Fruit fly (Drosophila melanogaster) whole organism, prepupa: ENCODE data around the gene CycY.

Experiments used
- Blimp-1 ChIP-seq: fragments of 200-800 bp; sonication (Bioruptor generic); optimal IDR thresholded peaks from 3 replicates; lab custom pipeline; 2017; ENCODE audit warnings: missing biosample characterization, missing genetic modification characterization, mild to moderate bottlenecking, moderate library complexity, missing genetic modification reagents
- CG11762 ChIP-seq: fragments of 200-800 bp; sonication (Bioruptor generic); optimal IDR thresholded peaks from 3 replicates; lab custom pipeline; 2016; ENCODE audit warnings: missing biosample characterization, missing genetic modification characterization; ENCODE audit not compliant: insufficient read depth
- CG15336 ChIP-seq: fragments of 200-800 bp; sonication (Bioruptor generic); IDR thresholded peaks from 2 replicates; pipeline ENCODE4 v1.3.6; 2022; ENCODE audit warnings: missing biosample characterization, missing genetic modification characterization
- CG1621 ChIP-seq: fragments of 200-800 bp; sonication (Bioruptor generic); optimal IDR thresholded peaks from 3 replicates; lab custom pipeline; 2018; ENCODE audit warnings: missing biosample characterization, mild to moderate bottlenecking, missing genetic modification characterization
- CG16779 ChIP-seq: fragments of 200-800 bp; sonication (Bioruptor generic); optimal IDR thresholded peaks from 3 replicates; lab custom pipeline; 2017; ENCODE audit warnings: missing biosample characterization, mild to moderate bottlenecking, missing genetic modification characterization
- CG31627 ChIP-seq: fragments of 200-800 bp; sonication (Bioruptor generic); optimal IDR thresholded peaks from 3 replicates; lab custom pipeline; 2016; ENCODE audit warnings: missing biosample characterization, missing genetic modification characterization
- CG32006 ChIP-seq: fragments of 200-800 bp; sonication (Bioruptor generic); optimal IDR thresholded peaks from 3 replicates; lab custom pipeline; 2017; ENCODE audit warnings: missing biosample characterization, mild to moderate bottlenecking, missing genetic modification characterization
- CG3919 ChIP-seq: fragments of 200-800 bp; sonication (Bioruptor generic); optimal IDR thresholded peaks from 3 replicates; lab custom pipeline; 2016; ENCODE audit warnings: missing biosample characterization, missing genetic modification characterization
- CG4318 ChIP-seq: fragments of 200-800 bp; sonication (Bioruptor generic); optimal IDR thresholded peaks from 3 replicates; lab custom pipeline; 2017; ENCODE audit warnings: missing biosample characterization, mild to moderate bottlenecking, missing genetic modification characterization
- CG6163 ChIP-seq: fragments of 200-800 bp; sonication (Bioruptor generic); IDR thresholded peaks from 3 replicates; pipeline ENCODE4 v1.3.6; 2022; ENCODE audit warnings: missing biosample characterization, missing genetic modification characterization
- CG6276 ChIP-seq: fragments of 200-800 bp; sonication (Bioruptor generic); optimal IDR thresholded peaks from 2 replicates; lab custom pipeline; 2017; ENCODE audit warnings: missing biosample characterization, mild to moderate bottlenecking, missing genetic modification characterization
- CG7368 ChIP-seq: fragments of 200-800 bp; sonication (Bioruptor generic); optimal IDR thresholded peaks from 3 replicates; lab custom pipeline; 2016; ENCODE audit warnings: missing biosample characterization, missing genetic modification characterization
- CG9139 ChIP-seq: fragments of 200-800 bp; sonication (Bioruptor generic); optimal IDR thresholded peaks from 3 replicates; lab custom pipeline; 2017; ENCODE audit warnings: missing biosample characterization, mild to moderate bottlenecking, missing genetic modification characterization
- Eip75B ChIP-seq: fragments of 200-800 bp; sonication (Bioruptor generic); optimal IDR thresholded peaks from 3 replicates; lab custom pipeline; 2016; ENCODE audit warnings: missing biosample characterization, missing genetic modification characterization
- Eip78C ChIP-seq: fragments of 200-800 bp; sonication (Bioruptor generic); peaks from one replicate; lab custom pipeline; 2016; ENCODE audit warnings: missing biosample characterization, missing genetic modification characterization
- Ets96B ChIP-seq: fragments of 200-800 bp; optimal IDR thresholded peaks from 2 replicates; lab custom pipeline; 2019; ENCODE audit warnings: missing biosample characterization, mild to moderate bottlenecking, missing genetic modification characterization, moderate library complexity
- Hr38 ChIP-seq: sonication (Bioruptor generic); optimal IDR thresholded peaks from 2 replicates; lab custom pipeline; 2016; ENCODE audit warnings: missing biosample characterization, missing genetic modification characterization
- Hr4 ChIP-seq: fragments of 200-800 bp; sonication (Bioruptor generic); optimal IDR thresholded peaks from 3 replicates; lab custom pipeline; 2016; ENCODE audit warnings: missing biosample characterization, missing genetic modification characterization
- Lpt ChIP-seq: fragments of 200-800 bp; sonication (Bioruptor generic); optimal IDR thresholded peaks from 3 replicates; lab custom pipeline; 2016; ENCODE audit warnings: missing biosample characterization, missing genetic modification characterization
- OdsH ChIP-seq: fragments of 200-800 bp; sonication (Bioruptor generic); optimal IDR thresholded peaks from 3 replicates; lab custom pipeline; 2016; ENCODE audit warnings: missing biosample characterization, missing genetic modification characterization
- Sox102F ChIP-seq: fragments of 200-800 bp; sonication (Bioruptor generic); optimal IDR thresholded peaks from 2 replicates; lab custom pipeline; 2016; ENCODE audit warnings: missing biosample characterization, mild to moderate bottlenecking, missing genetic modification characterization
- Sox14 ChIP-seq: fragments of 200-800 bp; sonication (Bioruptor generic); optimal IDR thresholded peaks from 3 replicates; lab custom pipeline; 2016; ENCODE audit warnings: missing biosample characterization, missing genetic modification characterization
- Sox15 ChIP-seq: fragments of 200-800 bp; sonication (Bioruptor generic); optimal IDR thresholded peaks from 3 replicates; lab custom pipeline; 2016; ENCODE audit warnings: missing biosample characterization, missing genetic modification characterization
- achi ChIP-seq: fragments of 200-800 bp; sonication (Bioruptor generic); optimal IDR thresholded peaks from 3 replicates; lab custom pipeline; 2016; ENCODE audit warnings: missing biosample characterization, missing genetic modification characterization
- acj6 ChIP-seq: fragments of 200-800 bp; sonication (Bioruptor generic); optimal IDR thresholded peaks from 3 replicates; lab custom pipeline; 2016; ENCODE audit warnings: missing biosample characterization, missing genetic modification characterization
- cyc ChIP-seq: fragments of 200-800 bp; sonication (Bioruptor generic); optimal IDR thresholded peaks from 3 replicates; lab custom pipeline; 2016; ENCODE audit warnings: missing biosample characterization, missing genetic modification characterization
- dac ChIP-seq: fragments of 200-800 bp; sonication (Bioruptor generic); optimal IDR thresholded peaks from 2 replicates; lab custom pipeline; 2017; ENCODE audit warnings: missing biosample characterization, mild to moderate bottlenecking, missing genetic modification characterization
- dsx ChIP-seq: fragments of 200-800 bp; optimal IDR thresholded peaks from 3 replicates; lab custom pipeline; 2019; ENCODE audit warnings: missing biosample characterization, mild to moderate bottlenecking, missing genetic modification characterization, moderate library complexity; ENCODE audit not compliant: poor library complexity, severe bottlenecking
- eg ChIP-seq: fragments of 200-800 bp; sonication (Bioruptor generic); IDR thresholded peaks from 3 replicates; pipeline ENCODE4 v1.3.6; 2022; ENCODE audit warnings: missing biosample characterization, missing genetic modification characterization
- esn ChIP-seq: fragments of 200-800 bp; sonication (Bioruptor generic); optimal IDR thresholded peaks from 2 replicates; lab custom pipeline; 2016; ENCODE audit warnings: missing biosample characterization, mild to moderate bottlenecking, missing genetic modification characterization, moderate library complexity
- fkh ChIP-seq: fragments of 200-800 bp; sonication (Bioruptor generic); optimal IDR thresholded peaks from 3 replicates; lab custom pipeline; 2017; ENCODE audit warnings: missing biosample characterization, mild to moderate bottlenecking, missing genetic modification characterization, moderate library complexity
- net ChIP-seq: fragments of 200-800 bp; sonication (Bioruptor generic); optimal IDR thresholded peaks from 3 replicates; lab custom pipeline; 2016; ENCODE audit warnings: missing biosample characterization, missing genetic modification characterization
- pdm3 ChIP-seq: fragments of 200-800 bp; sonication (Bioruptor generic); optimal IDR thresholded peaks from 3 replicates; lab custom pipeline; 2016; ENCODE audit warnings: missing biosample characterization, missing genetic modification characterization
- spab ChIP-seq: fragments of 200-800 bp; sonication (Bioruptor generic); optimal IDR thresholded peaks from 2 replicates; lab custom pipeline; 2017; ENCODE audit warnings: missing biosample characterization, mild to moderate bottlenecking, missing genetic modification characterization, missing genetic modification reagents
- ss ChIP-seq, 2 experiments: fragments of 200-800 bp; sonication (Bioruptor generic); optimal IDR thresholded peaks; 2 replicates in 1 of 2; 3 replicates in 1 of 2; lab custom pipeline; 2017 to 2018; ENCODE audit warnings: mild to moderate bottlenecking in 2 of 2, missing biosample characterization in 2 of 2, missing genetic modification characterization in 2 of 2, moderate library complexity in 1 of 2
- svp ChIP-seq: fragments of 200-800 bp; sonication (Bioruptor generic); peaks from one replicate; lab custom pipeline; 2016; ENCODE audit warnings: missing biosample characterization, missing genetic modification characterization
- topi ChIP-seq: fragments of 200-800 bp; sonication (Bioruptor generic); optimal IDR thresholded peaks from 3 replicates; lab custom pipeline; 2016; ENCODE audit warnings: missing biosample characterization, missing genetic modification characterization

Gene CycY

dm6 chr2L:11804228-11805044 is 9.1 kb downstream of the CycY start:
- no peak for TF ChIP-seq CG16779 (tag; lab: Kevin White, UChicago)
- no peak for TF ChIP-seq Ets96B (tag; lab: Kevin White, UChicago)
- peak; percentile 15 for TF ChIP-seq Sox14 (GFP tag; lab: Kevin White, UChicago)
- peak; percentile 30 to 75 for TF ChIP-seq ss (GFP tag; optimal IDR thresholded peaks at IDR 0.05; lab: Kevin White, UChicago)
- TF ChIP-seq spab (GFP tag; lab: Kevin White, UChicago), result no peak
- TF ChIP-seq Eip78C, result peak; percentile 73
- no peak for TF ChIP-seq CG1621 (tag; lab: Kevin White, UChicago)
- 0 out of 2 replicates have a peak, but pooled peaks have one; percentile 15 for TF ChIP-seq CG15336 (GFP tag; lab: Robert Waterston, UW)
- no peak for TF ChIP-seq CG4318 (GFP tag; lab: Kevin White, UChicago)
- no peak for TF ChIP-seq dac (GFP tag; lab: Kevin White, UChicago)
- TF ChIP-seq dsx, result peak; percentile 32
- peak; percentile 23; the same call in 1 of the 3 replicates for TF ChIP-seq eg (GFP tag; lab: Robert Waterston, UW)
- TF ChIP-seq cyc, result no peak
- peak; percentile 12 for TF ChIP-seq CG32006 (GFP tag; lab: Kevin White, UChicago)
- no peak for TF ChIP-seq Hr4 (GFP tag; lab: Kevin White, UChicago)
- no peak for TF ChIP-seq Eip75B (GFP tag; lab: Kevin White, UChicago)
- no peak for TF ChIP-seq Blimp-1 (GFP tag; lab: Kevin White, UChicago)
- TF ChIP-seq CG3919 (GFP tag; lab: Kevin White, UChicago), result peak; percentile 24
- no peak for TF ChIP-seq net (GFP tag; lab: Kevin White, UChicago)
- TF ChIP-seq Lpt (GFP tag; lab: Kevin White, UChicago), result peak; percentile 26
- TF ChIP-seq CG6276 (GFP tag; lab: Kevin White, UChicago), result no peak
- TF ChIP-seq Sox102F (GFP tag; lab: Kevin White, UChicago), result no peak
- TF ChIP-seq CG9139, result peak; percentile 6
- TF ChIP-seq CG11762, result no peak
- TF ChIP-seq svp (GFP tag; lab: Kevin White, UChicago), result no peak
- TF ChIP-seq CG31627, result no peak

dm6 chr2L:11797127-11797526 is 16.5 kb downstream of the CycY start:
- TF ChIP-seq fkh (GFP tag; lab: Kevin White, UChicago), result no peak
- TF ChIP-seq Sox14 (GFP tag; lab: Kevin White, UChicago), result no peak
- no peak for TF ChIP-seq Hr38 (GFP tag; lab: Kevin White, UChicago)
- TF ChIP-seq net (GFP tag; lab: Kevin White, UChicago), result no peak
- TF ChIP-seq CG16779 (tag; lab: Kevin White, UChicago), result no peak
- no peak for TF ChIP-seq achi (GFP tag; lab: Kevin White, UChicago)
- TF ChIP-seq cyc, result no peak
- TF ChIP-seq pdm3, result no peak
- TF ChIP-seq esn (GFP tag; lab: Kevin White, UChicago), result no peak
- TF ChIP-seq topi, result no peak
- TF ChIP-seq CG9139, result no peak
- no peak for TF ChIP-seq OdsH (GFP tag; lab: Kevin White, UChicago)
- TF ChIP-seq acj6, result no peak
- no peak for TF ChIP-seq ss (GFP tag; optimal IDR thresholded peaks at IDR 0.05; lab: Kevin White, UChicago)
- no peak for TF ChIP-seq CG6163 (GFP tag; lab: Robert Waterston, UW)
- no peak for TF ChIP-seq Sox15 (GFP tag; lab: Kevin White, UChicago)
- no peak for TF ChIP-seq eg (GFP tag; lab: Robert Waterston, UW)
- no peak for TF ChIP-seq Eip75B (GFP tag; lab: Kevin White, UChicago)
- no peak for TF ChIP-seq Blimp-1 (GFP tag; lab: Kevin White, UChicago)
- no peak for TF ChIP-seq CG7368 (GFP tag; lab: Kevin White, UChicago)
